Fruit fly (Drosophila melanogaster) whole organism, embryonic: ENCODE results near the gene CG10576.

Experiments used
- B-H1 ChIP-seq: fragments of 200-800 bp; sonication (Bioruptor generic); IDR thresholded peaks from 3 replicates; pipeline ENCODE4 v1.3.6; 2022; ENCODE audit warnings: missing biosample characterization, missing genetic modification characterization
- CG12071 ChIP-seq: fragments of 200-800 bp; sonication (Bioruptor generic); optimal IDR thresholded peaks from 3 replicates; lab custom pipeline; 2018; ENCODE audit warnings: missing biosample characterization, mild to moderate bottlenecking, missing genetic modification characterization
- CG3281 ChIP-seq: fragments of 200-800 bp; sonication (Bioruptor generic); optimal IDR thresholded peaks from 3 replicates; lab custom pipeline; 2017; ENCODE audit warnings: missing biosample characterization, mild to moderate bottlenecking, missing genetic modification characterization
- CG7372 ChIP-seq: fragments of 200-800 bp; sonication (Bioruptor generic); IDR thresholded peaks from 2 replicates; pipeline ENCODE4 v1.3.6; 2022; ENCODE audit warnings: missing biosample characterization, missing genetic modification characterization
- E2f1 ChIP-seq: fragments of 200-800 bp; sonication (Bioruptor generic); IDR thresholded peaks from 2 replicates; pipeline ENCODE4 v1.3.6; 2022; ENCODE audit warnings: missing biosample characterization, missing genetic modification characterization
- Med ChIP-seq: fragments of 200-800 bp; sonication (Bioruptor generic); peaks from one replicate; lab custom pipeline; 2016; ENCODE audit warnings: missing biosample characterization, missing genetic modification characterization, mild to moderate bottlenecking, inconsistent platforms, moderate library complexity
- abd-A ChIP-seq: fragments of 200-800 bp; sonication (Bioruptor generic); optimal IDR thresholded peaks from 3 replicates; lab custom pipeline; 2019; ENCODE audit warnings: missing biosample characterization, mild to moderate bottlenecking, missing genetic modification characterization, moderate library complexity
- ap ChIP-seq: fragments of 200-800 bp; sonication (Bioruptor generic); IDR thresholded peaks from 2 replicates; pipeline ENCODE4 v1.3.6; 2022; ENCODE audit warnings: missing biosample characterization, missing genetic modification characterization
- dimm ChIP-seq: fragments of 200-800 bp; sonication (Bioruptor generic); IDR thresholded peaks from 2 replicates; pipeline ENCODE4 v1.3.6; 2022; ENCODE audit warnings: missing biosample characterization, missing genetic modification characterization
- h ChIP-seq: fragments of >200 bp; optimal IDR thresholded peaks from 2 replicates; lab custom pipeline; 2017

DNA sequence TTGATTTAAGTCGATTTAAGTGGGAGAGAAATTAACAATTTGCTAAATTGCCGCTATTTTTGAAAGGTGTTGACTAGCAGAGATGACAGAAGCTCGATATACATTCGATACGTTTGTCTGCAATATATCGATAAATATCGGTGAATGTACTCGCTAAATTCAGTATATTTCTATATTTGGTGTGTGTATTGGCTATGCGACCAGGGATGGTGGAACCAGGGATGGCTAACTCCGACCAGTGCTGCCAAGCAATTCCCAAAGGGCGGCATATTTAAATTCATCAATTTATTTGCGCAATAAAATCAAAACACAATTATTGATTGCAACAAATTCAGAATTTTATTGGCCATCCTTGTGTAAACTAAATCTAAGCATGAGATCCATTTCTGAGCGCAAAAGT, 47.5 kb upstream of the CG10576 start, which contains the start of gene mad2:
- TF ChIP-seq B-H1 (GFP tag; lab: Robert Waterston, UW), result no peak
- TF ChIP-seq CG7372, result no peak
- no peak for TF ChIP-seq dimm (GFP tag; lab: Robert Waterston, UW)
- no peak for TF ChIP-seq h (lab: Kevin White, UChicago)
- TF ChIP-seq abd-A (tag; lab: Kevin White, UChicago), result no peak
- TF ChIP-seq ap (GFP tag; lab: Robert Waterston, UW), result no peak
- TF ChIP-seq E2f1, result no peak
- TF ChIP-seq CG12071 (GFP tag; lab: Kevin White, UChicago), result no peak
- TF ChIP-seq CG3281 (GFP tag; lab: Kevin White, UChicago), result no peak
- TF ChIP-seq Med (GFP tag; lab: Kevin White, UChicago), result peak; percentile 86
